Worm (Caenorhabditis elegans) whole organism, L2 larva: ENCODE data around the gene T26G10.5.

Source experiments
- ama-1 ChIP-seq: fragments of 150-350 bp; optimal IDR thresholded peaks from 2 replicates; lab custom pipeline; 2018; ENCODE audit warnings: inconsistent platforms
- ceh-82 ChIP-seq: fragments of 150-350 bp; optimal IDR thresholded peaks from 2 replicates; lab custom pipeline; 2014; ENCODE audit warnings: missing biosample characterization, missing genetic modification characterization
- lin-39 ChIP-seq: fragments of 150-350 bp; optimal IDR thresholded peaks from 2 replicates; lab custom pipeline; 2014; ENCODE audit warnings: missing biosample characterization, missing genetic modification reagents, missing genetic modification characterization
- mab-5 ChIP-seq: fragments of 150-350 bp; optimal IDR thresholded peaks from 2 replicates; lab custom pipeline; 2014; ENCODE audit warnings: missing biosample characterization, missing genetic modification characterization
- mdl-1 ChIP-seq, 2 experiments: fragments of 150-350 bp in 1 of 2; sonication (generic microtip) in 1 of 2; optimal IDR thresholded peaks; 2 replicates each; lab custom pipeline; 2017; ENCODE audit warnings: missing biosample characterization in 2 of 2, missing genetic modification characterization in 2 of 2
- nhr-10 ChIP-seq: sonication (generic microtip); optimal IDR thresholded peaks from 2 replicates; lab custom pipeline; 2017; ENCODE audit warnings: missing biosample characterization, missing genetic modification characterization
- nhr-11 ChIP-seq: fragments of 150-350 bp; optimal IDR thresholded peaks from 2 replicates; lab custom pipeline; 2014; ENCODE audit warnings: missing biosample characterization, missing genetic modification characterization
- nhr-12 ChIP-seq: fragments of 150-350 bp; optimal IDR thresholded peaks from 2 replicates; lab custom pipeline; 2014; ENCODE audit warnings: missing biosample characterization, missing genetic modification characterization
- nhr-23 ChIP-seq: fragments of 150-350 bp; optimal IDR thresholded peaks from 2 replicates; lab custom pipeline; 2014; ENCODE audit warnings: missing biosample characterization, missing genetic modification reagents, missing genetic modification characterization
- nhr-25 ChIP-seq: fragments of 150-350 bp; sonication (generic microtip); optimal IDR thresholded peaks from 3 replicates; lab custom pipeline; 2014; ENCODE audit warnings: missing biosample characterization, missing genetic modification characterization
- nhr-6 ChIP-seq: fragments of 150-350 bp; optimal IDR thresholded peaks from 2 replicates; lab custom pipeline; 2014; ENCODE audit warnings: missing biosample characterization, missing genetic modification characterization
- nhr-77 ChIP-seq: fragments of 150-350 bp; optimal IDR thresholded peaks from 2 replicates; lab custom pipeline; 2014; ENCODE audit warnings: missing biosample characterization, missing genetic modification characterization
- peb-1 ChIP-seq: fragments of 150-350 bp; optimal IDR thresholded peaks from 2 replicates; lab custom pipeline; 2014; ENCODE audit warnings: missing biosample characterization, missing genetic modification characterization
- sma-3 ChIP-seq: sonication (generic microtip); optimal IDR thresholded peaks from 2 replicates; lab custom pipeline; 2016; ENCODE audit warnings: missing genetic modification reagents, missing genetic modification characterization, missing compliant biosample characterization

- TF ChIP-seq ceh-82: no peak
- TF ChIP-seq nhr-23 (tag; lab: Kevin White, UChicago): no peak
- TF ChIP-seq nhr-11 (tag; lab: Kevin White, UChicago): no peak
- TF ChIP-seq peb-1: no peak
- no peak for TF ChIP-seq mab-5 (tag; lab: Kevin White, UChicago)
- TF ChIP-seq nhr-12 (tag; lab: Kevin White, UChicago): no peak
- TF ChIP-seq mdl-1 (tag; optimal IDR thresholded peaks at IDR 0.05; lab: Kevin White, UChicago): no peak
- TF ChIP-seq ama-1: no peak
- no peak for TF ChIP-seq nhr-6 (tag; lab: Kevin White, UChicago)
- TF ChIP-seq nhr-77 (tag; lab: Kevin White, UChicago): no peak
- no peak for TF ChIP-seq nhr-25 (tag; lab: Kevin White, UChicago)
- TF ChIP-seq nhr-10: no peak
- TF ChIP-seq lin-39 (tag; lab: Kevin White, UChicago): no peak
- TF ChIP-seq sma-3: no peak
Measured at ce11 chrIII:9472464-9472863, 46.3 kb upstream of the T26G10.5 start.
